Worm (Caenorhabditis elegans) whole organism, young adult: Measurements from ENCODE around the gene metl-1.
A peak's percentile ranks its signal among the peaks of the same experiment; 100 is the strongest.

Source experiments
- B0261.1 ChIP-seq: sonication (generic microtip); optimal IDR thresholded peaks from 2 replicates; lab custom pipeline; 2016; ENCODE audit warnings: mild to moderate bottlenecking, missing genetic modification characterization, moderate library complexity, missing compliant biosample characterization
- B0336.3 ChIP-seq: fragments of 200-800 bp; sonication (Bioruptor generic); IDR thresholded peaks from 2 replicates; pipeline ENCODE4 v1.3.6; 2022; ENCODE audit warnings: missing genetic modification characterization, missing compliant biosample characterization
- C06A6.2 ChIP-seq: fragments of 200-800 bp; sonication (Bioruptor generic); conservative IDR thresholded peaks from 2 replicates; pipeline ENCODE4 v1.3.6; 2022; ENCODE audit warnings: missing genetic modification characterization, missing compliant biosample characterization
- F22D6.2 ChIP-seq: sonication (generic microtip); optimal IDR thresholded peaks from 2 replicates; lab custom pipeline; 2016; ENCODE audit warnings: mild to moderate bottlenecking, missing genetic modification characterization, missing compliant biosample characterization
- F33H1.4 ChIP-seq: fragments of 200-800 bp; sonication (Bioruptor generic); IDR thresholded peaks from 2 replicates; pipeline ENCODE4 v1.3.6; 2022; ENCODE audit warnings: missing genetic modification reagents, missing genetic modification characterization, missing compliant biosample characterization
- K12H6.12 ChIP-seq: fragments of 200-800 bp; sonication (Bioruptor generic); optimal IDR thresholded peaks from 2 replicates; lab custom pipeline; 2018; ENCODE audit warnings: mild to moderate bottlenecking, missing genetic modification characterization, missing compliant biosample characterization
- Y67H2A.10 ChIP-seq: fragments of 200-800 bp; sonication (Bioruptor generic); conservative IDR thresholded peaks from 2 replicates; pipeline ENCODE4 v1.3.6; 2022; ENCODE audit warnings: missing genetic modification reagents, missing genetic modification characterization, missing compliant biosample characterization
- akir-1 ChIP-seq: fragments of 200-800 bp; sonication (Bioruptor generic); optimal IDR thresholded peaks from 2 replicates; lab custom pipeline; 2018; ENCODE audit warnings: mild to moderate bottlenecking, missing genetic modification characterization, moderate library complexity, missing compliant biosample characterization
- attf-6 ChIP-seq: fragments of 200-800 bp; sonication (Bioruptor generic); IDR thresholded peaks from 2 replicates; pipeline ENCODE4 v1.3.6; 2022; ENCODE audit warnings: missing genetic modification reagents, missing genetic modification characterization, missing compliant biosample characterization
- bed-1 ChIP-seq: fragments of 200-800 bp; sonication (Bioruptor generic); IDR thresholded peaks from 2 replicates; pipeline ENCODE4 v1.3.6; 2022; ENCODE audit warnings: missing genetic modification reagents, missing genetic modification characterization, missing compliant biosample characterization
- bed-2 ChIP-seq: fragments of 200-800 bp; sonication (Bioruptor generic); IDR thresholded peaks from 2 replicates; pipeline ENCODE4 v1.3.6; 2022; ENCODE audit warnings: missing genetic modification reagents, missing genetic modification characterization, missing compliant biosample characterization
- ccch-3 ChIP-seq: fragments of 200-800 bp; sonication (Bioruptor generic); optimal IDR thresholded peaks from 2 replicates; lab custom pipeline; 2018; ENCODE audit warnings: mild to moderate bottlenecking, missing genetic modification characterization, missing compliant biosample characterization
- cebp-1 ChIP-seq, 2 experiments: fragments of 200-800 bp in 1 of 2; sonication (Bioruptor generic) in 1 of 2; sonication (generic microtip) in 1 of 2; IDR thresholded peaks in 1 of 2; optimal IDR thresholded peaks in 1 of 2; 2 replicates each; pipeline versions ENCODE4 v1.3.6 to Lab custom; 2017 to 2022; ENCODE audit warnings: missing compliant biosample characterization in 2 of 2, missing genetic modification characterization in 2 of 2, mild to moderate bottlenecking in 1 of 2, missing genetic modification reagents in 1 of 2, moderate library complexity in 1 of 2
- ceh-40 ChIP-seq: fragments of 200-800 bp; sonication (Bioruptor generic); IDR thresholded peaks from 2 replicates; pipeline ENCODE4 v1.3.6; 2022; ENCODE audit warnings: missing genetic modification characterization, missing compliant biosample characterization
- ceh-58 ChIP-seq: fragments of 200-800 bp; sonication (Bioruptor generic); IDR thresholded peaks from 2 replicates; pipeline ENCODE4 v1.3.6; 2022; ENCODE audit warnings: missing genetic modification characterization, missing compliant biosample characterization
- dpl-1 ChIP-seq: fragments of 150-350 bp; optimal IDR thresholded peaks from 2 replicates; lab custom pipeline; 2014; ENCODE audit warnings: missing biosample characterization, missing genetic modification reagents, missing genetic modification characterization
- egl-18 ChIP-seq: fragments of 200-800 bp; sonication (Bioruptor generic); IDR thresholded peaks from 2 replicates; pipeline ENCODE4 v1.3.6; 2022; ENCODE audit warnings: missing genetic modification reagents, missing genetic modification characterization, missing compliant biosample characterization
- gei-17 ChIP-seq: fragments of 200-800 bp; sonication (Bioruptor generic); optimal IDR thresholded peaks from 2 replicates; lab custom pipeline; 2018; ENCODE audit warnings: mild to moderate bottlenecking, missing genetic modification characterization, missing compliant biosample characterization
- hsf-1 ChIP-seq: fragments of 200-800 bp; sonication (Bioruptor generic); IDR thresholded peaks from 2 replicates; pipeline ENCODE4 v1.3.6; 2022; ENCODE audit warnings: missing genetic modification reagents, missing genetic modification characterization, missing compliant biosample characterization
- lsy-27 ChIP-seq: sonication (generic microtip); optimal IDR thresholded peaks from 2 replicates; lab custom pipeline; 2017; ENCODE audit warnings: missing genetic modification characterization, mild to moderate bottlenecking, missing compliant biosample characterization, antibody characterized with exemption, missing genotype, borderline replicate concordance; ENCODE audit not compliant: insufficient read depth
- mel-28 ChIP-seq: sonication (generic microtip); optimal IDR thresholded peaks from 2 replicates; lab custom pipeline; 2016; ENCODE audit warnings: borderline replicate concordance, mild to moderate bottlenecking, missing genetic modification characterization, missing compliant biosample characterization
- nfya-2 ChIP-seq: fragments of 200-800 bp; sonication (Bioruptor generic); IDR thresholded peaks from 2 replicates; pipeline ENCODE4 v1.3.6; 2022; ENCODE audit warnings: missing genetic modification reagents, missing genetic modification characterization, missing compliant biosample characterization
- nfyb-1 ChIP-seq: fragments of 200-800 bp; sonication (Bioruptor generic); IDR thresholded peaks from 2 replicates; pipeline ENCODE4 v1.3.6; 2022; ENCODE audit warnings: missing genetic modification reagents, missing genetic modification characterization, missing compliant biosample characterization
- nhr-90 ChIP-seq: sonication (generic microtip); optimal IDR thresholded peaks from 2 replicates; lab custom pipeline; 2016; ENCODE audit warnings: missing genotype, mild to moderate bottlenecking, missing genetic modification characterization, missing compliant biosample characterization
- pha-4 ChIP-seq: fragments of 150-350 bp; sonication (generic microtip); optimal IDR thresholded peaks from 2 replicates; lab custom pipeline; 2014; ENCODE audit warnings: missing biosample characterization, missing genetic modification reagents, missing genetic modification characterization
- rec-8 ChIP-seq, 2 experiments: sonication (generic microtip); optimal IDR thresholded peaks; 2 replicates each; lab custom pipeline; 2016; ENCODE audit warnings: mild to moderate bottlenecking in 2 of 2, missing genetic modification characterization in 2 of 2, missing genetic modification reagents in 2 of 2, missing genotype in 2 of 2, missing biosample characterization in 1 of 2, missing compliant biosample characterization in 1 of 2, moderate library complexity in 1 of 2
- repo-1 ChIP-seq: sonication (generic microtip); optimal IDR thresholded peaks from 2 replicates; lab custom pipeline; 2017; ENCODE audit warnings: mild to moderate bottlenecking, missing genetic modification characterization, missing compliant biosample characterization
- sdz-38 ChIP-seq: sonication (generic microtip); optimal IDR thresholded peaks from 2 replicates; lab custom pipeline; 2016; ENCODE audit warnings: missing genotype, missing genetic modification characterization, missing compliant biosample characterization
- snpc-3.4 ChIP-seq: sonication (generic microtip); optimal IDR thresholded peaks from 2 replicates; lab custom pipeline; 2017; ENCODE audit warnings: missing genetic modification characterization, mild to moderate bottlenecking, missing compliant biosample characterization, antibody characterized with exemption, moderate library complexity, missing genotype, missing genetic modification reagents
- snpc-4 ChIP-seq, 5 experiments: fragments of 150-350 bp in 1 of 5; sonication (generic microtip) in 4 of 5; optimal IDR thresholded peaks; 2 replicates each; lab custom pipeline; 2014 to 2018; ENCODE audit warnings: missing genetic modification characterization in 5 of 5, missing biosample characterization in 3 of 5, antibody characterized with exemption in 2 of 5, mild to moderate bottlenecking in 2 of 5, missing compliant biosample characterization in 2 of 5, missing genotype in 2 of 5, moderate library complexity in 2 of 5, missing genetic modification reagents in 1 of 5
- sptf-2 ChIP-seq: fragments of 200-800 bp; sonication (Bioruptor generic); optimal IDR thresholded peaks from 2 replicates; lab custom pipeline; 2018; ENCODE audit warnings: mild to moderate bottlenecking, missing genetic modification characterization, missing compliant biosample characterization
- unc-62 ChIP-seq: fragments of 150-350 bp; optimal IDR thresholded peaks from 2 replicates; lab custom pipeline; 2014; ENCODE audit warnings: missing biosample characterization, missing genetic modification reagents, missing genetic modification characterization
- xnd-1 ChIP-seq: sonication (generic microtip); optimal IDR thresholded peaks from 2 replicates; lab custom pipeline; 2016; ENCODE audit warnings: missing genotype, missing genetic modification reagents, missing genetic modification characterization, missing compliant biosample characterization
- zim-3 ChIP-seq: sonication (generic microtip); optimal IDR thresholded peaks from 2 replicates; lab custom pipeline; 2017; ENCODE audit warnings: mild to moderate bottlenecking, missing genetic modification characterization, moderate library complexity, missing compliant biosample characterization
- ztf-26 ChIP-seq: sonication (generic microtip); optimal IDR thresholded peaks from 2 replicates; lab custom pipeline; 2017; ENCODE audit warnings: missing genetic modification characterization, missing compliant biosample characterization

The metl-1 gene

DNA sequence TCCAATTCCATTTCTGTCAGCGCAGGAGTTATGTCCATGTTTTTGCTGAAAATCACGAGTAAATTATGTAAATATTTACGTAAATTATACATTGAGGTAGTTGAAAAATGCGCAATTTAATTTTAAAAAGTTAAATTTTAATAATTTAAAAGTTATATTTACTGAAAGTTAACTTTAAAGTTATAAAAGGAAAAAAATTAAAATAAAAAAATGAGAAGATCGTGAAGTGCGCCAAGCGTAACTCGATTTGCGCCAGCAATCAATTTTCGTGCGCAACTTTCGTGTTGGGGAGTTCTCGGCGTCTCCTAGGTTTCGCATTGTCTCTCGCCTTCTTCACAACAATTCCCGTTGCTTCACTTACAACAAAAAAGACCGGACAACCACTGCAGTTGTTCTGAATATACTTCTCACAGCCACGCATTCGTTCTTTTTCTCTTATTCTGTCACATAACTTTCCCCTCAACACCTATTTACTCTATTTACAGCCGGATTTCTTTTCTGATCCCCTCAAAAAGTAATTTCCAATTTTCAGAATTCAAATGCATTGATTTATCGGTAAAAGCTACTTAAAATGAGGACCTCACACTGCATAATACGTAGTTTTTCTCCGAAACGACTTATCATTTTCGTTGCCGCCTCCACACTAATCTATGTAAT, at the start of gene metl-1, which contains the start of gene W02B12.11 (continued):
- peak; percentile 87 for TF ChIP-seq nfyb-1 (GFP tag; lab: Robert Waterston, UW)
- TF ChIP-seq C06A6.2 = peak; percentile 69
- TF ChIP-seq snpc-3.4 (tag; lab: Kevin White, UChicago) = peak; percentile 41
- TF ChIP-seq hsf-1 (GFP tag; lab: Robert Waterston, UW) = peak; percentile 79
- no peak for TF ChIP-seq nhr-90 (tag; lab: Kevin White, UChicago)
- TF ChIP-seq B0336.3 (GFP tag; lab: Robert Waterston, UW) = peak; percentile 85
- TF ChIP-seq sptf-2 (GFP tag; lab: Kevin White, UChicago) = no peak
- TF ChIP-seq sdz-38 (tag; lab: Kevin White, UChicago) = no peak
- no peak for TF ChIP-seq ceh-58 (GFP tag; lab: Robert Waterston, UW)
- no peak for TF ChIP-seq bed-1
- TF ChIP-seq repo-1 (tag; lab: Kevin White, UChicago) = peak; percentile 70
- TF ChIP-seq F22D6.2 (tag; lab: Kevin White, UChicago) = peak; percentile 43
- no peak for TF ChIP-seq Y67H2A.10 (GFP tag; lab: Robert Waterston, UW)
- TF ChIP-seq mel-28 (tag; lab: Kevin White, UChicago) = no peak
- peak; percentile 64 for TF ChIP-seq gei-17 (GFP tag; lab: Kevin White, UChicago)
- no peak for TF ChIP-seq lsy-27
- TF ChIP-seq egl-18 = 0 out of 2 replicates have a peak, but pooled peaks have one; percentile 38
- TF ChIP-seq nfya-2 = no peak
- TF ChIP-seq unc-62 (GFP tag; lab: Kevin White, UChicago) = no peak
- peak; percentile 29 for TF ChIP-seq dpl-1
- peak; percentile 3 for TF ChIP-seq B0261.1 (tag; lab: Kevin White, UChicago)
- no peak for TF ChIP-seq attf-6 (GFP tag; lab: Robert Waterston, UW)
- TF ChIP-seq akir-1 = no peak
- TF ChIP-seq ztf-26 (tag; lab: Kevin White, UChicago) = peak; percentile 44
- TF ChIP-seq ccch-3 (GFP tag; lab: Kevin White, UChicago) = no peak
- no peak for TF ChIP-seq ceh-40 (GFP tag; lab: Robert Waterston, UW)
- no peak for TF ChIP-seq zim-3 (tag; lab: Kevin White, UChicago)
- TF ChIP-seq K12H6.12 (tag; lab: Kevin White, UChicago) = peak; percentile 23
- TF ChIP-seq bed-2 (GFP tag; lab: Robert Waterston, UW) = no peak
- peak; percentile 61 for TF ChIP-seq xnd-1 (tag; lab: Kevin White, UChicago)
- TF ChIP-seq pha-4 (tag; lab: Kevin White, UChicago) = no peak
- peak; percentile 16 for TF ChIP-seq snpc-4 (GFP tag; optimal IDR thresholded peaks at IDR 0.05; lab: Kevin White, UChicago)
- peak; percentile 61 to 77 (median 70) for TF ChIP-seq snpc-4 (tag; optimal IDR thresholded peaks at IDR 0.05; lab: Kevin White, UChicago)

DNA sequence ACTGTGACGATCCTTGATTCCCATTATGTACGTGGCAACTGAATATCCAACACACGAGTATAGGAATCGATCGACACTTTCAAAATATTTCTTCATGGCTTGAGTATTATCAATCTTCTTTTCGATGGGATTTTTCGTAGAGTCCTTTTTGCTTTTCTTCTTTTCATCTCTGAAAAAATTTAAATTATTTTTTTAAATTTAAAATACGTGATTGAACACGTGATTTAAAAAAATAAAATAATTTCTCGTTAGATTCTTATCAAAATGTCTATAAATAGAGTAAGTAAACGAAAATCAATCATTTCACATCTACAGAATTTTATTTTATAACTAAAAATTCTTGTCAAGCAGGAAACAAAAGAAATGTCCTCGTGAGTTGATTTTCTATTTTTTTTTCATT, 47.9 kb upstream of the metl-1 start, which contains the start of gene Y62F5A.10:
Gene Y62F5A.10, plus strand, starts transcription at position 301 of the 400 bp plus-strand sequence.
- TF ChIP-seq rec-8 (tag; optimal IDR thresholded peaks at IDR 0.05; lab: Kevin White, UChicago) (no peak), cebp-1 (GFP tag; IDR thresholded peaks at IDR 0.05; lab: Robert Waterston, UW) (no peak), cebp-1 (tag; optimal IDR thresholded peaks at IDR 0.05; lab: Kevin White, UChicago) (no peak), Y67H2A.10 (GFP tag; lab: Robert Waterston, UW) (no peak), F33H1.4 (no peak)
